Worm (Caenorhabditis elegans) whole organism, L4/young adult: Measurements from ENCODE around the gene F23A7.5.

Source experiments
- W03F9.2 ChIP-seq: fragments of 150-350 bp; optimal IDR thresholded peaks from 2 replicates; lab custom pipeline; 2014; ENCODE audit warnings: missing biosample characterization, missing genetic modification characterization
- dao-5 ChIP-seq: sonication (generic microtip); optimal IDR thresholded peaks from 2 replicates; lab custom pipeline; 2016; ENCODE audit warnings: missing genotype, missing genetic modification characterization, moderate library complexity, missing compliant biosample characterization
- him-1 ChIP-seq: sonication (generic microtip); optimal IDR thresholded peaks from 2 replicates; lab custom pipeline; 2016; ENCODE audit warnings: missing genotype, missing genetic modification reagents, missing genetic modification characterization, missing compliant biosample characterization

- TF ChIP-seq him-1 (tag; lab: Kevin White, UChicago) (no peak), dao-5 (tag; lab: Kevin White, UChicago) (no peak), W03F9.2 (tag; lab: Kevin White, UChicago) (no peak)
Measured at ce11 chrX:16261993-16262392, 33.3 kb downstream of the F23A7.5 start, which contains the start of gene sgk-1.
